Fruit fly (Drosophila melanogaster) whole organism: Measurements from ENCODE around the gene CG5641.

Source experiments
- Dll ChIP-seq: fragments of >200 bp; optimal IDR thresholded peaks from 2 replicates; lab custom pipeline; 2017
- EcR ChIP-seq, 2 experiments: fragments of >200 bp; optimal IDR thresholded peaks; 2 replicates each; lab custom pipeline; 2017; ENCODE audit warnings: missing biosample characterization in 2 of 2, missing genetic modification characterization in 2 of 2, missing genetic modification reagents in 2 of 2
- psq ChIP-seq: fragments of >200 bp; optimal IDR thresholded peaks from 2 replicates; lab custom pipeline; 2017

DNA sequence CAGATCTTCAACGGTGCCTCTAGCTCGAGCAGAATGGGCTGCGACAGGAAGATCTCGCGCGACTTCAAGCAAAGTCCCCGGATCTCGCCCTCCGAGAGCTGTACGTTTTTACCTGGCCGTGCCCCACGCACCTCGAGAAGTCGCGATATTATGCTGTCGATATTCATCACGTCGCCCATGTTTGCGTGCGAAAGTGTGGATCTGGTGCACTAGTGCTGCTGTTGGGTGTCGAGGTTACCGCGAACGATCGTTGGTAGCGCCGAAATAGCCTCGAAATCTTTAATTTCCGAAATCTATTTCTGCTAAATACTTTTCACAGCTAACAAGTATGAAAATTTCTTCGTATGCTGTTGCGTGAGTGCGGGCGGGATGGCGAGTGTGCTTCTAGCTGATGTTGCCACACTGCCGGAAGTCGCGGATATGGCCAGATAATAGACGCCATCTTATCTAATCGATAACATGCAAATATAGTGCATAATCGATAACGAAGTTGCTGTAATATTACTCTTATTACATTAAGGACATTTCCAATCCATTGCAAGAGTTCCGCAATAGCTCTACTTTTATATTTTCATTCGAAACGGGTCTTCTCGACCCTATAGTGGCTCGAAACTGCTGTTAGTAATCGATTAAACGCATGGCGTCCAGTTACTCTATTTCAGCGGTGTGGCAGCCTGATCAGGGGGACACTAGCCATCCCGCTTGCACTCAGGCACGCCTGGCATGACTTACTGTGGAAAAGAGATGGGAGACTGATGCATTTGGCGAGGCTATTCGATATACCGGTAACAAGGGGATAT lies 3.4 kb downstream of the CG5641 start, which contains the start of gene Pp1-87B:
- TF ChIP-seq Dll (no peak), psq (lab: Kevin White, UChicago) (no peak), EcR (GFP tag; optimal IDR thresholded peaks at IDR 0.05; lab: Kevin White, UChicago) (no peak)
